Worm (Caenorhabditis elegans) whole organism, L3 larva: ENCODE measurements around the gene gpd-4.

ENCODE experiments used
- elt-3 ChIP-seq, 3 experiments: fragments of 150-350 bp in 1 of 3; sonication (generic microtip) in 2 of 3; optimal IDR thresholded peaks; 2 replicates in 2 of 3; 4 replicates in 1 of 3; lab custom pipeline; 2014 to 2017; ENCODE audit warnings: missing biosample characterization in 3 of 3, missing genetic modification characterization in 3 of 3
- nfya-1 ChIP-seq: sonication (generic microtip); optimal IDR thresholded peaks from 2 replicates; lab custom pipeline; 2017; ENCODE audit warnings: missing genetic modification characterization, mild to moderate bottlenecking, missing compliant biosample characterization, antibody characterized with exemption, moderate library complexity; ENCODE audit not compliant: insufficient read depth
- pha-4 ChIP-seq: fragments of 150-350 bp; optimal IDR thresholded peaks from 2 replicates; lab custom pipeline; 2014; ENCODE audit warnings: missing biosample characterization, missing genetic modification reagents, missing genetic modification characterization
- unc-62 ChIP-seq: fragments of 150-350 bp; sonication (generic microtip); optimal IDR thresholded peaks from 4 replicates; lab custom pipeline; 2014; ENCODE audit warnings: missing biosample characterization, missing genetic modification reagents, missing genetic modification characterization

DNA sequence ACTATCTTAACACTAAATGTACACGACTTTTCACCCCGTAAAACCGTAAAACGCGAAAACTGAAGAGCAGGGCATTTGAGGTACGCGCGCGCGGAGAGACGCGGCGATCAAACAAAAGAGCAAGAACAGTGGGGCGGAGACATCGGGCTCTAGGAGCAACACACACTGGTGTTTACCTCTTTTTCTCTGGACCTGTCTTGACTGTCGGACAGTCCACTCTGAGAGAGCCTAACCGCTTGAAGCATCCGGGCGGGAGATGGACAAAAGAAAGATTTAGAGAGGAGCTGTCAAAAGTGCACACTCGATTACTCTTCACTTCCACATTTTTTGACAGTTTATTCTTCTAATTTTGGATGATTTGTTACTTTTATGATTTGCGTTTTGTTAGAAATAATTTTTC, 34.3 kb upstream of the gpd-4 start:
- no peak for TF ChIP-seq nfya-1
- no peak for TF ChIP-seq unc-62 (GFP tag; lab: Kevin White, UChicago)
- peak; percentile 22 for TF ChIP-seq pha-4 (tag; lab: Kevin White, UChicago)
- TF ChIP-seq elt-3 (tag; optimal IDR thresholded peaks at IDR 0.05; lab: Kevin White, UChicago) = no peak
